Worm (Caenorhabditis elegans): Measurements from ENCODE around the gene dct-16.

DNA sequence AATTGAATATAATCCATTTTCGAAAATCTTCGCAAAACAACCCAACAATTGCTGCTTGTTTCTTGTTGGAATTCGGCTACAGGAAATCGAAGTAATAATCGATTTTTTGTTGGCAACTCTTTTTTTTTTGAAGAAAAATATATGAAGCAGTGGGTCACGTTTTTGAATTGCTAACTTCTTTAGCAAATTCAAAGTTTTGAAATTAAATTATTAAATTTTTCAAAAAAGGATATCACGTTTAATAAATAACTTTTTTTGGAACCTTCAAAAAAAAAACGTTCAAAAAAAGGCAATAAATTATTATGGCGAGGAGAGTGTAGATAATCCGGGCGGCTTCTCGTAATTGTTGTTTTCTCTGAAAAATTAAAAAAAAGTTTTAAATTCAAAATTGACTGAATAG lies 37.4 kb upstream of the dct-16 start, which contains the start of gene Y38H6C.15:
- TF ChIP-seq ztf-11 (tag; optimal IDR thresholded peaks at IDR 0.05) (no peak), mep-1 (tag; optimal IDR thresholded peaks at IDR 0.05) (no peak), sptf-1 (tag; optimal IDR thresholded peaks at IDR 0.05) (no peak), lsy-2 (tag; optimal IDR thresholded peaks at IDR 0.05) (no peak), sem-2 (GFP tag; optimal IDR thresholded peaks at IDR 0.05) (no peak)

Measured in whole organism, mixed stage, embryonic.